Worm (Caenorhabditis elegans): ENCODE measurements around the gene C55B6.7.

- TF ChIP-seq ama-1 (optimal IDR thresholded peaks at IDR 0.05) (no peak), hmbx-1 (tag; optimal IDR thresholded peaks at IDR 0.05) (no peak), tbx-11 (GFP tag; IDR thresholded peaks at IDR 0.05) (no peak), hmg-4 (GFP tag; optimal IDR thresholded peaks at IDR 0.05) (no peak)
Measured at ce11 chrX:7187602-7188001, 4.2 kb downstream of the C55B6.7 start, which contains the start of gene C55B6.4.
